Fruit fly (Drosophila melanogaster) whole organism, adult: Measurements from ENCODE around the gene mts.

Experiments used
- CG11617 ChIP-seq: fragments of 200-800 bp; sonication (Bioruptor generic); optimal IDR thresholded peaks from 2 replicates; lab custom pipeline; 2017; ENCODE audit warnings: mild to moderate bottlenecking, missing biosample characterization, missing genetic modification reagents, missing genetic modification characterization
- CG14711 ChIP-seq: fragments of 200-800 bp; sonication (Bioruptor generic); optimal IDR thresholded peaks from 2 replicates; lab custom pipeline; 2018; ENCODE audit warnings: missing biosample characterization, mild to moderate bottlenecking, missing genetic modification characterization, moderate library complexity
- CG5204 ChIP-seq: fragments of 200-800 bp; sonication (Bioruptor generic); optimal IDR thresholded peaks from 2 replicates; lab custom pipeline; 2016; ENCODE audit warnings: missing biosample characterization, missing genetic modification characterization
- CG7101 ChIP-seq: fragments of 200-800 bp; sonication (Bioruptor generic); optimal IDR thresholded peaks from 2 replicates; lab custom pipeline; 2018; ENCODE audit warnings: missing biosample characterization, mild to moderate bottlenecking, missing genetic modification characterization, moderate library complexity
- Crg-1 ChIP-seq: fragments of 200-800 bp; sonication (Bioruptor generic); optimal IDR thresholded peaks from 2 replicates; lab custom pipeline; 2016; ENCODE audit warnings: missing biosample characterization, missing genetic modification characterization
- cnc ChIP-seq, 2 experiments: fragments of >200 bp; optimal IDR thresholded peaks; 2 replicates each; lab custom pipeline; 2017
- ovo ChIP-seq: fragments of 200-800 bp; sonication (Bioruptor generic); optimal IDR thresholded peaks from 2 replicates; lab custom pipeline; 2016; ENCODE audit warnings: missing biosample characterization, missing genetic modification characterization
- pad ChIP-seq: fragments of 200-800 bp; sonication (Bioruptor generic); optimal IDR thresholded peaks from 3 replicates; lab custom pipeline; 2017; ENCODE audit warnings: missing biosample characterization, missing genetic modification characterization, mild to moderate bottlenecking, moderate library complexity, missing genetic modification reagents
- tj ChIP-seq: fragments of 200-800 bp; sonication (Bioruptor generic); optimal IDR thresholded peaks from 3 replicates; lab custom pipeline; 2017; ENCODE audit warnings: missing biosample characterization, mild to moderate bottlenecking, missing genetic modification characterization, moderate library complexity

- TF ChIP-seq CG14711 (tag; lab: Kevin White, UChicago) (no peak), tj (GFP tag; lab: Kevin White, UChicago) (no peak), cnc (optimal IDR thresholded peaks at IDR 0.05; lab: Kevin White, UChicago) (no peak), CG11617 (GFP tag; lab: Kevin White, UChicago) (no peak), Crg-1 (GFP tag; lab: Kevin White, UChicago) (no peak), CG5204 (GFP tag; lab: Kevin White, UChicago) (no peak), pad (GFP tag; lab: Kevin White, UChicago) (no peak), CG7101 (tag; lab: Kevin White, UChicago) (no peak), ovo (GFP tag; lab: Kevin White, UChicago) (no peak)
These were observed 14.1 kb upstream of the mts start for dm6 chr2L:7813357-7813756.
